Fruit fly (Drosophila melanogaster) whole organism, embryonic: ENCODE measurements around the gene Cpr92A.

Experiments
- Abd-B ChIP-seq: fragments of 200-800 bp; sonication (Bioruptor generic); optimal IDR thresholded peaks from 2 replicates; lab custom pipeline; 2018; ENCODE audit warnings: missing biosample characterization, mild to moderate bottlenecking, missing genetic modification characterization, moderate library complexity
- Asciz ChIP-seq: fragments of 200-800 bp; sonication (Bioruptor generic); optimal IDR thresholded peaks from 2 replicates; lab custom pipeline; 2017; ENCODE audit warnings: missing biosample characterization, mild to moderate bottlenecking, missing genetic modification characterization, missing genetic modification reagents
- CG10654 ChIP-seq: fragments of 200-800 bp; sonication (Bioruptor generic); optimal IDR thresholded peaks from 2 replicates; lab custom pipeline; 2016; ENCODE audit warnings: missing biosample characterization, missing genetic modification characterization
- CG10959 ChIP-seq: fragments of 200-800 bp; sonication (Bioruptor generic); IDR thresholded peaks from 2 replicates; pipeline ENCODE4 v1.3.6; 2022; ENCODE audit warnings: missing biosample characterization, missing genetic modification characterization
- CG11085 ChIP-seq: fragments of 200-800 bp; sonication (Bioruptor generic); IDR thresholded peaks from 2 replicates; pipeline ENCODE4 v1.3.6; 2022; ENCODE audit warnings: missing biosample characterization, missing genetic modification characterization
- CG11456 ChIP-seq: fragments of 200-800 bp; sonication (Bioruptor generic); IDR thresholded peaks from 3 replicates; pipeline ENCODE4 v1.3.6; 2022; ENCODE audit warnings: missing biosample characterization, missing genetic modification characterization
- CG11696 ChIP-seq: fragments of 200-800 bp; sonication (Bioruptor generic); IDR thresholded peaks from 2 replicates; pipeline ENCODE4 v1.3.6; 2022; ENCODE audit warnings: missing biosample characterization, missing genetic modification characterization
- CG12104 ChIP-seq: fragments of 200-800 bp; sonication (Bioruptor generic); optimal IDR thresholded peaks from 3 replicates; lab custom pipeline; 2016; ENCODE audit warnings: missing biosample characterization, missing genetic modification characterization
- CG12659 ChIP-seq: fragments of 200-800 bp; sonication (Bioruptor generic); optimal IDR thresholded peaks from 3 replicates; lab custom pipeline; 2017; ENCODE audit warnings: mild to moderate bottlenecking, missing biosample characterization, missing genetic modification reagents, missing genetic modification characterization
- CG13123 ChIP-seq: fragments of 200-800 bp; sonication (Bioruptor generic); optimal IDR thresholded peaks from 2 replicates; lab custom pipeline; 2016; ENCODE audit warnings: missing biosample characterization, missing genetic modification characterization
- CG13296 ChIP-seq: fragments of 200-800 bp; sonication (Bioruptor generic); optimal IDR thresholded peaks from 3 replicates; lab custom pipeline; 2018; ENCODE audit warnings: missing biosample characterization, mild to moderate bottlenecking, missing genetic modification characterization
- CG14014 ChIP-seq: fragments of 200-800 bp; sonication (Bioruptor generic); IDR thresholded peaks from 2 replicates; pipeline ENCODE4 v1.3.6; 2022; ENCODE audit warnings: missing biosample characterization, missing genetic modification characterization
- CG14667 ChIP-seq: fragments of 200-800 bp; sonication (Bioruptor generic); IDR thresholded peaks from 2 replicates; pipeline ENCODE4 v1.3.6; 2022; ENCODE audit warnings: missing biosample characterization, missing genetic modification characterization
- CG15073 ChIP-seq: fragments of 200-800 bp; sonication (Bioruptor generic); optimal IDR thresholded peaks from 2 replicates; lab custom pipeline; 2016; ENCODE audit warnings: missing biosample characterization, missing genetic modification characterization
- CG15696 ChIP-seq: fragments of 200-800 bp; sonication (Bioruptor generic); optimal IDR thresholded peaks from 2 replicates; lab custom pipeline; 2019; ENCODE audit warnings: missing biosample characterization, mild to moderate bottlenecking, missing genetic modification characterization, moderate library complexity
- CG18011 ChIP-seq: fragments of 200-800 bp; sonication (Bioruptor generic); optimal IDR thresholded peaks from 2 replicates; lab custom pipeline; 2017; ENCODE audit warnings: missing biosample characterization, missing genetic modification characterization, mild to moderate bottlenecking, moderate library complexity, missing genotype
- CG1832 ChIP-seq: fragments of 200-800 bp; sonication (Bioruptor generic); optimal IDR thresholded peaks from 2 replicates; lab custom pipeline; 2017; ENCODE audit warnings: missing biosample characterization, mild to moderate bottlenecking, missing genetic modification characterization, inconsistent platforms
- CG18476 ChIP-seq: fragments of 200-800 bp; sonication (Bioruptor generic); optimal IDR thresholded peaks from 2 replicates; lab custom pipeline; 2016; ENCODE audit warnings: missing biosample characterization, mild to moderate bottlenecking, missing genetic modification characterization
- CG32532 ChIP-seq: fragments of 200-800 bp; sonication (Bioruptor generic); IDR thresholded peaks from 2 replicates; pipeline ENCODE4 v1.3.6; 2022; ENCODE audit warnings: missing biosample characterization, missing genetic modification characterization
- CG3407 ChIP-seq: fragments of 200-800 bp; sonication (Bioruptor generic); optimal IDR thresholded peaks from 2 replicates; lab custom pipeline; 2018; ENCODE audit warnings: missing biosample characterization, mild to moderate bottlenecking, missing genetic modification characterization
- CG4282 ChIP-seq: fragments of 200-800 bp; sonication (Bioruptor generic); optimal IDR thresholded peaks from 2 replicates; lab custom pipeline; 2016; ENCODE audit warnings: missing biosample characterization, missing genetic modification characterization
- CG7987 ChIP-seq: fragments of 200-800 bp; sonication (Bioruptor generic); optimal IDR thresholded peaks from 2 replicates; lab custom pipeline; 2018; ENCODE audit warnings: missing biosample characterization, mild to moderate bottlenecking, missing genetic modification characterization, moderate library complexity
- CG8478 ChIP-seq: fragments of >200 bp; optimal IDR thresholded peaks from 2 replicates; lab custom pipeline; 2018
- CG9215 ChIP-seq: fragments of 200-800 bp; sonication (Bioruptor generic); IDR thresholded peaks from 2 replicates; pipeline ENCODE4 v1.3.6; 2022; ENCODE audit warnings: missing biosample characterization, missing genetic modification characterization
- CHES-1-like ChIP-seq: fragments of 200-800 bp; sonication (Bioruptor generic); optimal IDR thresholded peaks from 2 replicates; lab custom pipeline; 2016; ENCODE audit warnings: missing biosample characterization, missing genetic modification characterization
- CkIIα-i1 ChIP-seq: fragments of 200-800 bp; sonication (Bioruptor generic); IDR thresholded peaks from 2 replicates; pipeline ENCODE4 v1.3.6; 2022; ENCODE audit warnings: missing biosample characterization, missing genetic modification characterization
- D19B ChIP-seq: fragments of 200-800 bp; sonication (Bioruptor generic); optimal IDR thresholded peaks from 2 replicates; lab custom pipeline; 2017; ENCODE audit warnings: missing biosample characterization, mild to moderate bottlenecking, missing genetic modification characterization
- MBD-R2 ChIP-seq: fragments of 200-800 bp; sonication (Bioruptor generic); IDR thresholded peaks from 2 replicates; pipeline ENCODE4 v1.3.6; 2022; ENCODE audit warnings: missing biosample characterization, missing genetic modification characterization
- Max ChIP-seq: fragments of 200-800 bp; sonication (Bioruptor generic); optimal IDR thresholded peaks from 2 replicates; lab custom pipeline; 2016; ENCODE audit warnings: missing biosample characterization, mild to moderate bottlenecking, missing genetic modification characterization
- Mes4 ChIP-seq: fragments of 200-800 bp; sonication (Bioruptor generic); optimal IDR thresholded peaks from 2 replicates; lab custom pipeline; 2016; ENCODE audit warnings: missing biosample characterization, missing genetic modification characterization
- TFAM ChIP-seq: fragments of 200-800 bp; sonication (Bioruptor generic); optimal IDR thresholded peaks from 2 replicates; lab custom pipeline; 2017; ENCODE audit warnings: missing biosample characterization, missing genetic modification characterization, inconsistent platforms
- Xbp1 ChIP-seq: fragments of 200-800 bp; sonication (Bioruptor generic); optimal IDR thresholded peaks from 3 replicates; lab custom pipeline; 2016; ENCODE audit warnings: missing biosample characterization, mild to moderate bottlenecking, missing genetic modification characterization
- amos ChIP-seq: fragments of 200-800 bp; sonication (Bioruptor generic); IDR thresholded peaks from 2 replicates; pipeline ENCODE4 v1.3.6; 2022; ENCODE audit warnings: missing biosample characterization, missing genetic modification characterization; ENCODE audit not compliant: partially characterized antibody
- ase ChIP-seq: fragments of 200-800 bp; sonication (Bioruptor generic); IDR thresholded peaks from 3 replicates; pipeline ENCODE4 v1.3.6; 2022; ENCODE audit warnings: missing biosample characterization, missing genetic modification characterization
- bab2 ChIP-seq: fragments of 200-800 bp; sonication (Bioruptor generic); optimal IDR thresholded peaks from 2 replicates; lab custom pipeline; 2016; ENCODE audit warnings: missing biosample characterization, missing genetic modification characterization
- br ChIP-seq: fragments of >200 bp; optimal IDR thresholded peaks from 2 replicates; lab custom pipeline; 2017
- cad ChIP-seq: fragments of >200 bp; optimal IDR thresholded peaks from 2 replicates; lab custom pipeline; 2017; ENCODE audit warnings: missing biosample characterization, missing genetic modification characterization
- corto ChIP-seq: fragments of 200-800 bp; sonication (Bioruptor generic); optimal IDR thresholded peaks from 2 replicates; lab custom pipeline; 2016; ENCODE audit warnings: missing biosample characterization, mild to moderate bottlenecking, missing genetic modification characterization, moderate library complexity
- danr ChIP-seq: fragments of 200-800 bp; sonication (Bioruptor generic); IDR thresholded peaks from 2 replicates; pipeline ENCODE4 v1.3.6; 2022; ENCODE audit warnings: missing biosample characterization, missing genetic modification characterization
- eve ChIP-seq, 2 experiments: fragments of >200 bp; optimal IDR thresholded peaks; 2 replicates each; lab custom pipeline; 2017; ENCODE audit warnings: missing biosample characterization in 2 of 2, missing genetic modification characterization in 2 of 2
- exex ChIP-seq: fragments of 200-800 bp; sonication (Bioruptor generic); optimal IDR thresholded peaks from 4 replicates; lab custom pipeline; 2018; ENCODE audit warnings: missing biosample characterization, mild to moderate bottlenecking, missing genetic modification characterization, moderate library complexity
- gce ChIP-seq: fragments of 200-800 bp; sonication (Bioruptor generic); IDR thresholded peaks from 3 replicates; pipeline ENCODE4 v1.3.6; 2022; ENCODE audit warnings: missing biosample characterization, missing genetic modification characterization
- hb ChIP-seq: fragments of 200-800 bp; sonication (Bioruptor generic); IDR thresholded peaks from 3 replicates; pipeline ENCODE4 v1.3.6; 2022; ENCODE audit warnings: missing biosample characterization, missing genetic modification characterization; ENCODE audit not compliant: partially characterized antibody
- ken ChIP-seq: fragments of 200-800 bp; sonication (Bioruptor generic); IDR thresholded peaks from 3 replicates; pipeline ENCODE4 v1.3.6; 2022; ENCODE audit warnings: missing biosample characterization, missing genetic modification characterization
- nerfin-1 ChIP-seq: fragments of 200-800 bp; sonication (Bioruptor generic); optimal IDR thresholded peaks from 3 replicates; lab custom pipeline; 2019; ENCODE audit warnings: missing biosample characterization, mild to moderate bottlenecking, missing genetic modification characterization, moderate library complexity
- otp ChIP-seq: fragments of 200-800 bp; sonication (Bioruptor generic); IDR thresholded peaks from 3 replicates; pipeline ENCODE4, ENCODE4 v1.3.6; 2022; ENCODE audit warnings: missing biosample characterization, missing genetic modification characterization
- phol ChIP-seq: fragments of 200-800 bp; sonication (Bioruptor generic); optimal IDR thresholded peaks from 3 replicates; lab custom pipeline; 2018; ENCODE audit warnings: missing biosample characterization, mild to moderate bottlenecking, missing genetic modification characterization, moderate library complexity
- sisA ChIP-seq: fragments of 200-800 bp; sonication (Bioruptor generic); IDR thresholded peaks from 2 replicates; pipeline ENCODE4 v1.3.6; 2022; ENCODE audit warnings: missing biosample characterization, missing genetic modification characterization
- slou ChIP-seq: fragments of 200-800 bp; sonication (Bioruptor generic); optimal IDR thresholded peaks from 3 replicates; lab custom pipeline; 2016; ENCODE audit warnings: missing biosample characterization, missing genetic modification characterization
- tap ChIP-seq: fragments of 200-800 bp; optimal IDR thresholded peaks from 3 replicates; lab custom pipeline; 2019; ENCODE audit warnings: missing biosample characterization, mild to moderate bottlenecking, missing genetic modification characterization, moderate library complexity
- tx ChIP-seq: fragments of 200-800 bp; sonication (Bioruptor generic); optimal IDR thresholded peaks from 2 replicates; lab custom pipeline; 2016; ENCODE audit warnings: missing biosample characterization, missing genetic modification characterization
- zfh2 ChIP-seq: fragments of 200-800 bp; sonication (Bioruptor generic); optimal IDR thresholded peaks from 2 replicates; lab custom pipeline; 2016; ENCODE audit warnings: missing biosample characterization, missing genetic modification characterization

Gene Cpr92A

DNA sequence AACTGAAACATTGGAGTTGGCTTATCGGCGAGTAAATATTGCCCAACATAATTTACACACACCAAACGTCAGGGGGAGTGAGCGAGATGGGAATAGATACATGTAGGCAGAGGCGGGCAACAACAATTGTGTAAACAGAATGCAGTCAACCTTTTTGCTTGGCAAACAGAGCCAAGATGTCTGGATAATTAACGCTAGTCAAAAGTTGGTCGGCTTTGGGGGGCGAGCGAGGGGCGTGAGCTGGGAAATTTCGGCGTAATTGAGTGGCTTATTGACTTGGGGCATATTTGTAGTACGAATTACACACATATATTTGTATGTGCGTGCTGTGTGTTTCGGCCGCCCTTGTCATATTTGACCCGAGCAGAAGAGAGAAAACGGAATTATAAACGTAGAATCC is 13.9 kb downstream of the Cpr92A start:
- TF ChIP-seq CG15696 (tag; lab: Kevin White, UChicago) (peak; percentile 96), gce (GFP tag; lab: Robert Waterston, UW) (peak; percentile 85), amos (GFP tag; lab: Robert Waterston, UW) (no peak), CG13296 (GFP tag; lab: Kevin White, UChicago) (peak; percentile 85), CG7987 (GFP tag; lab: Kevin White, UChicago) (peak; percentile 96), zfh2 (GFP tag; lab: Kevin White, UChicago) (no peak), CG14014 (peak; percentile 69; the same call in 1 of the 2 replicates), br (no peak), nerfin-1 (tag; lab: Kevin White, UChicago) (peak; percentile 89), exex (tag; lab: Kevin White, UChicago) (no peak), tap (tag; lab: Kevin White, UChicago) (peak; percentile 84), CG4282 (GFP tag; lab: Kevin White, UChicago) (peak; percentile 60), Xbp1 (GFP tag; lab: Kevin White, UChicago) (peak; percentile 51), ase (0 out of 3 replicates have a peak, but pooled peaks have one; percentile 14), CG13123 (peak; percentile 79), hb (GFP tag; lab: Robert Waterston, UW) (no peak), CG3407 (GFP tag; lab: Kevin White, UChicago) (peak; percentile 95), sisA (GFP tag; lab: Robert Waterston, UW) (no peak), tx (GFP tag; lab: Kevin White, UChicago) (peak; percentile 50), CG8478 (lab: Kevin White, UChicago) (no peak), CG11696 (GFP tag; lab: Robert Waterston, UW) (peak; percentile 37; the same call in 1 of the 2 replicates), slou (GFP tag; lab: Kevin White, UChicago) (peak; percentile 24), CG12104 (peak; percentile 91), ken (GFP tag; lab: Robert Waterston, UW) (peak; percentile 67; the same call in 2 of the 3 replicates), CkIIα-i1 (GFP tag; lab: Robert Waterston, UW) (no peak), CG14667 (no peak), bab2 (GFP tag; lab: Kevin White, UChicago) (peak; percentile 83), CHES-1-like (peak; percentile 77), Asciz (GFP tag; lab: Kevin White, UChicago) (peak; percentile 97), cad (GFP tag; lab: Kevin White, UChicago) (no peak), TFAM (GFP tag; lab: Kevin White, UChicago) (peak; percentile 82), Abd-B (GFP tag; lab: Kevin White, UChicago) (no peak), Mes4 (GFP tag; lab: Kevin White, UChicago) (peak; percentile 85), MBD-R2 (GFP tag; lab: Robert Waterston, UW) (peak; percentile 35; the same call in 1 of the 2 replicates), CG32532 (GFP tag; lab: Robert Waterston, UW) (no peak), CG1832 (no peak), phol (tag; lab: Kevin White, UChicago) (peak; percentile 41), Max (GFP tag; lab: Kevin White, UChicago) (peak; percentile 76), CG11085 (GFP tag; lab: Robert Waterston, UW) (no peak), CG18011 (GFP tag; lab: Kevin White, UChicago) (no peak), CG18476 (GFP tag; lab: Kevin White, UChicago) (peak; percentile 77), eve (GFP tag; optimal IDR thresholded peaks at IDR 0.05; lab: Kevin White, UChicago) (no peak), corto (GFP tag; lab: Kevin White, UChicago) (no peak), CG11456 (GFP tag; lab: Robert Waterston, UW) (peak; percentile 65; the same call in 2 of the 3 replicates), D19B (GFP tag; lab: Kevin White, UChicago) (peak; percentile 26), CG9215 (GFP tag; lab: Robert Waterston, UW) (no peak), CG15073 (GFP tag; lab: Kevin White, UChicago) (no peak), CG10654 (GFP tag; lab: Kevin White, UChicago) (peak; percentile 81), danr (GFP tag; lab: Robert Waterston, UW) (peak; percentile 33; the same call in 1 of the 2 replicates), CG12659 (GFP tag; lab: Kevin White, UChicago) (peak; percentile 80), CG10959 (GFP tag; lab: Robert Waterston, UW) (peak; percentile 70), otp (GFP tag; lab: Robert Waterston, UW) (peak; percentile 91)
